Fruit fly (Drosophila melanogaster): ENCODE measurements around the gene cic.

cic gene

DNA sequence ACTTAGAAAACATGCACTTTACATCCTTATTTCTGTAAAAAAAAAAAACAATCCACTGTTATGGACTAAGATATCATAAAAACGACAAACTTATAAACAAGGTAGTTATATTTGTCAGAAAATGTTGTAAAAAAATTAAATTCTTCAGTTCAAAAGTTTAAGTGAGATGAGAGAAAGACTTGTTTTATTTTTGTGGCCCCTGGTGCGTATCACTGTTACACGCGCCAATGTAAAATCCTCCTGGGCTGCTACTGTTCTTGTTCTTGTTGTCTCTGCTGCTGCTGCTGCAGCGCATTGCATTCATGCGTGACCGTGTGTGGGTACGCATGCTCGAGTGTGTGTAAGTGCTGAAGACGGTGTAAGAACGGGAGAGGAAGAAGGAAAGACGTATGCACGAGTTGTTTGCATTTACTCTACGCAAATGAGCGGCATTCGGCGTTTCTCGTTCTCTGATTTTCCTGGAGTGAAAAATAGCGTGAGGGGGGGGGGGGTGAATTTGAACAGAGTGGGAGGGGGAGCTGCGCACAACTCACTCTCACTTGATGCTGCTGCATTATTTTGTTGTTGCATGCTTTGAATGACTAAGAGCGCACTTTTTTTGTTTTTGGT, 31.1 kb downstream of the cic start (continued):
- TF ChIP-seq topi (GFP tag; optimal IDR thresholded peaks at IDR 0.05): peak; percentile 13
- peak; percentile 7 for TF ChIP-seq Smox (GFP tag; optimal IDR thresholded peaks at IDR 0.05)
- no peak for TF ChIP-seq cyc (GFP tag; optimal IDR thresholded peaks at IDR 0.05)
- peak; percentile 22 for TF ChIP-seq spab (GFP tag; optimal IDR thresholded peaks at IDR 0.05)
- no peak for TF ChIP-seq CG11294 (GFP tag; IDR thresholded peaks at IDR 0.05)
- TF ChIP-seq CG11762 (GFP tag; optimal IDR thresholded peaks at IDR 0.05; ENCODE audit: insufficient read depth): no peak
- TF ChIP-seq CG6276 (GFP tag; optimal IDR thresholded peaks at IDR 0.05): no peak
- peak; percentile 35; the same call in 2 of the 3 replicates for TF ChIP-seq CG6163 (GFP tag; IDR thresholded peaks at IDR 0.05)
- TF ChIP-seq Eip93F (GFP tag; optimal IDR thresholded peaks at IDR 0.05): no peak
- TF ChIP-seq CG6854 (GFP tag; optimal IDR thresholded peaks at IDR 0.05): no peak
- TF ChIP-seq Gug (GFP tag; IDR thresholded peaks at IDR 0.05): no peak
- peak; percentile 14 for TF ChIP-seq CG9139 (GFP tag; optimal IDR thresholded peaks at IDR 0.05)
- TF ChIP-seq CG10631 (GFP tag; optimal IDR thresholded peaks at IDR 0.05): peak; percentile 43
- TF ChIP-seq CG31627 (GFP tag; optimal IDR thresholded peaks at IDR 0.05): no peak
- TF ChIP-seq acj6 (GFP tag; optimal IDR thresholded peaks at IDR 0.05): no peak
- TF ChIP-seq Sox15 (GFP tag; optimal IDR thresholded peaks at IDR 0.05): no peak

DNA sequence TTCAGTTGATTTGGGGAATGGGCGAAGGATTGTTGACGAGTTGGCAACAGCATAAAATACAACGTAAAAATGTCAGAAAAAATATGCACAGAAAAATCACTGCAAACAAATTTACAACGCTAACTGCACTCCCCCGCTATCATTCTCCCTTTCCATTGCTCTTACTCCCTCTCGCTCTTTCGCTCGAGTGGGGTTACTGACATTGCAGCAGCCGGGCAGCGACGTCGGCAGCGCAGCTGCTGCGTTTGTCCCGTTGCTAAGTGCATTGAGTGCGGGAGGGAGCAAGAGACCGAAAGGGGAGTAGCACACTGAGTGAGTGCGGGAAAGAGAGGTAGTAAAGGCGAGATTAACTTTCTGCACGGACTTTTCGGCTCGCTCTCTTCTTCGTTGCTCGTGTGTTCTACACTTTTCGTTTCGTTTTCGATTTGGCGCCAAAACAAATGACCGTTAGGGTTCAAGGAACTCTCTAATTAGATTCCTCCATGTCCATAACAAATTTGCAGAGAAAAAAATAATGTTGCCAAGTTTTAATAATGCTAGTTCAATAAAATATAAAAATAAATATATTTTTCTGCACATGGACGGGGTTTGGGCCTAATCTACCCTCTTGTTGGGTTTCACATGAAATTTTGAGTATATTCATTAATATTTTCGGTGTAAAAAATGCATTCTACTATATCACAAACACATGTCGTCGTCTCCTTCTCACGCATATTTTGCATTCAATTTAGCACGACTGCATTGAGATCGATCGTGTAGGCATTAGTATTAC, 31.8 kb downstream of the cic start:
- TF ChIP-seq Sox102F (GFP tag; optimal IDR thresholded peaks at IDR 0.05) (peak; percentile 64), CG10631 (GFP tag; optimal IDR thresholded peaks at IDR 0.05) (peak; percentile 73), Eip93F (GFP tag; optimal IDR thresholded peaks at IDR 0.05) (no peak), CG16779 (tag; optimal IDR thresholded peaks at IDR 0.05) (peak; percentile 29), CG6854 (GFP tag; optimal IDR thresholded peaks at IDR 0.05) (no peak), vri (GFP tag; optimal IDR thresholded peaks at IDR 0.05) (peak; percentile 10), Eip75B (GFP tag; optimal IDR thresholded peaks at IDR 0.05) (peak; percentile 52), dsx (GFP tag; optimal IDR thresholded peaks at IDR 0.05; ENCODE audit: poor library complexity, severe bottlenecking) (no peak), Eip78C (GFP tag) (peak; percentile 90), CG15336 (GFP tag; IDR thresholded peaks at IDR 0.05) (peak; percentile 80), Smox (GFP tag; optimal IDR thresholded peaks at IDR 0.05) (peak; percentile 59), Sox15 (GFP tag; optimal IDR thresholded peaks at IDR 0.05) (no peak), CG11902 (GFP tag; optimal IDR thresholded peaks at IDR 0.05) (peak; percentile 11), acj6 (GFP tag; optimal IDR thresholded peaks at IDR 0.05) (peak; percentile 68), Hr39 (GFP tag; optimal IDR thresholded peaks at IDR 0.05) (peak; percentile 28), CG32006 (GFP tag; optimal IDR thresholded peaks at IDR 0.05) (peak; percentile 84), lz (GFP tag; optimal IDR thresholded peaks at IDR 0.05) (peak; percentile 42), salr (GFP tag; optimal IDR thresholded peaks at IDR 0.05) (peak; percentile 45 to 69), CG4318 (GFP tag; optimal IDR thresholded peaks at IDR 0.05) (peak; percentile 71), pdm3 (GFP tag; optimal IDR thresholded peaks at IDR 0.05) (peak; percentile 62), Hr4 (GFP tag; optimal IDR thresholded peaks at IDR 0.05) (peak; percentile 78), Met (GFP tag; optimal IDR thresholded peaks at IDR 0.05) (peak; percentile 67), net (GFP tag; optimal IDR thresholded peaks at IDR 0.05) (peak; percentile 75), CG3919 (GFP tag; optimal IDR thresholded peaks at IDR 0.05) (peak; percentile 73), CG6792 (GFP tag; optimal IDR thresholded peaks at IDR 0.05) (peak; percentile 15), CG8119 (GFP tag; IDR thresholded peaks at IDR 0.05) (peak; percentile 74), CG34406 (GFP tag; optimal IDR thresholded peaks at IDR 0.05) (peak; percentile 40), achi (GFP tag; optimal IDR thresholded peaks at IDR 0.05) (peak; percentile 66), CG6163 (GFP tag; IDR thresholded peaks at IDR 0.05) (peak; percentile 80), CG6808 (GFP tag; optimal IDR thresholded peaks at IDR 0.05) (peak; percentile 8), Hr38 (GFP tag; optimal IDR thresholded peaks at IDR 0.05) (no peak), Ets21C (GFP tag; optimal IDR thresholded peaks at IDR 0.05) (peak; percentile 6), Sox14 (GFP tag; optimal IDR thresholded peaks at IDR 0.05) (peak; percentile 38), fkh (GFP tag; optimal IDR thresholded peaks at IDR 0.05) (no peak), ss (GFP tag; optimal IDR thresholded peaks at IDR 0.05) (peak in 1 of 2 experiments; percentile 14), fd85E (GFP tag; optimal IDR thresholded peaks at IDR 0.05) (no peak), esn (GFP tag; optimal IDR thresholded peaks at IDR 0.05) (peak; percentile 62), CG9139 (GFP tag; optimal IDR thresholded peaks at IDR 0.05) (no peak), CG11762 (GFP tag; optimal IDR thresholded peaks at IDR 0.05; ENCODE audit: insufficient read depth) (peak; percentile 19), CG6276 (GFP tag; optimal IDR thresholded peaks at IDR 0.05) (peak; percentile 57)
